Fruit fly (Drosophila melanogaster) whole organism, embryonic: ENCODE results near the gene Ir94d.

ENCODE experiments used
- ATbp ChIP-seq: fragments of 200-800 bp; sonication (Bioruptor generic); optimal IDR thresholded peaks from 2 replicates; lab custom pipeline; 2017; ENCODE audit warnings: missing biosample characterization, mild to moderate bottlenecking, missing genetic modification characterization, missing genetic modification reagents
- B-H2 ChIP-seq: fragments of 200-800 bp; sonication (Bioruptor generic); optimal IDR thresholded peaks from 2 replicates; lab custom pipeline; 2018; ENCODE audit warnings: missing biosample characterization, mild to moderate bottlenecking, missing genetic modification characterization
- CG12391 ChIP-seq: fragments of 200-800 bp; sonication (Bioruptor generic); optimal IDR thresholded peaks from 3 replicates; lab custom pipeline; 2018; ENCODE audit warnings: missing biosample characterization, mild to moderate bottlenecking, missing genetic modification characterization, moderate library complexity
- CG13775 ChIP-seq: fragments of 200-800 bp; sonication (Bioruptor generic); optimal IDR thresholded peaks from 3 replicates; lab custom pipeline; 2017; ENCODE audit warnings: missing biosample characterization, mild to moderate bottlenecking, missing genetic modification characterization
- CG14441 ChIP-seq: fragments of 200-800 bp; sonication (Bioruptor generic); IDR thresholded peaks from 2 replicates; pipeline ENCODE4 v1.3.6; 2022; ENCODE audit warnings: missing biosample characterization, missing genetic modification characterization
- CG1602 ChIP-seq: fragments of 200-800 bp; sonication (Bioruptor generic); optimal IDR thresholded peaks from 3 replicates; lab custom pipeline; 2016; ENCODE audit warnings: missing biosample characterization, missing genetic modification characterization
- CG16863 ChIP-seq: fragments of 200-800 bp; sonication (Bioruptor generic); optimal IDR thresholded peaks from 3 replicates; lab custom pipeline; 2016; ENCODE audit warnings: missing biosample characterization, missing genetic modification characterization
- CG17328 ChIP-seq: fragments of 200-800 bp; sonication (Bioruptor generic); IDR thresholded peaks from 2 replicates; pipeline ENCODE4 v1.3.6; 2022; ENCODE audit warnings: missing biosample characterization, missing genetic modification characterization
- CG18476 ChIP-seq: fragments of 200-800 bp; sonication (Bioruptor generic); optimal IDR thresholded peaks from 2 replicates; lab custom pipeline; 2016; ENCODE audit warnings: missing biosample characterization, mild to moderate bottlenecking, missing genetic modification characterization
- CG2129 ChIP-seq: fragments of 200-800 bp; sonication (Bioruptor generic); IDR thresholded peaks from 2 replicates; pipeline ENCODE4 v1.3.6; 2022; ENCODE audit warnings: missing biosample characterization, missing genetic modification characterization; ENCODE audit not compliant: partially characterized antibody
- CG4820 ChIP-seq: fragments of 200-800 bp; sonication (Bioruptor generic); optimal IDR thresholded peaks from 3 replicates; lab custom pipeline; 2016; ENCODE audit warnings: missing biosample characterization, missing genetic modification characterization
- CG6254 ChIP-seq: fragments of 200-800 bp; sonication (Bioruptor generic); optimal IDR thresholded peaks from 3 replicates; lab custom pipeline; 2017; ENCODE audit warnings: mild to moderate bottlenecking, missing biosample characterization, missing genetic modification reagents, missing genetic modification characterization
- CG7745 ChIP-seq: fragments of 200-800 bp; sonication (Bioruptor generic); optimal IDR thresholded peaks from 2 replicates; lab custom pipeline; 2018; ENCODE audit warnings: missing biosample characterization, mild to moderate bottlenecking, missing genetic modification characterization, moderate library complexity
- CkIIα-i1 ChIP-seq: fragments of 200-800 bp; sonication (Bioruptor generic); IDR thresholded peaks from 2 replicates; pipeline ENCODE4 v1.3.6; 2022; ENCODE audit warnings: missing biosample characterization, missing genetic modification characterization
- Dad ChIP-seq: fragments of 200-800 bp; sonication (Bioruptor generic); optimal IDR thresholded peaks from 3 replicates; lab custom pipeline; 2016; ENCODE audit warnings: missing biosample characterization, missing genetic modification characterization
- Ets97D ChIP-seq: fragments of 200-800 bp; sonication (Bioruptor generic); optimal IDR thresholded peaks from 3 replicates; lab custom pipeline; 2016; ENCODE audit warnings: missing biosample characterization, missing genetic modification characterization
- Gug ChIP-seq: fragments of 200-800 bp; sonication (Bioruptor generic); IDR thresholded peaks from 4 replicates; pipeline ENCODE4 v1.3.6; 2022; ENCODE audit warnings: missing biosample characterization, missing genetic modification characterization
- HHEX ChIP-seq: fragments of 200-800 bp; sonication (Bioruptor generic); optimal IDR thresholded peaks from 3 replicates; lab custom pipeline; 2017; ENCODE audit warnings: missing biosample characterization, mild to moderate bottlenecking, missing genetic modification characterization, missing genetic modification reagents
- HmgD ChIP-seq: fragments of 200-800 bp; sonication (Bioruptor generic); optimal IDR thresholded peaks from 3 replicates; lab custom pipeline; 2016; ENCODE audit warnings: missing biosample characterization, missing genetic modification characterization
- Hmr ChIP-seq: fragments of 200-800 bp; sonication (Bioruptor generic); optimal IDR thresholded peaks from 3 replicates; lab custom pipeline; 2017; ENCODE audit warnings: mild to moderate bottlenecking, missing biosample characterization, missing genetic modification reagents, missing genetic modification characterization
- Hr78 ChIP-seq, 2 experiments: fragments of 200-800 bp in 1 of 2; fragments of >200 bp in 1 of 2; sonication (Bioruptor generic) in 1 of 2; optimal IDR thresholded peaks; 2 replicates each; lab custom pipeline; 2017 to 2019; ENCODE audit warnings: missing biosample characterization in 2 of 2, missing genetic modification characterization in 2 of 2, mild to moderate bottlenecking in 1 of 2, moderate library complexity in 1 of 2
- MTF-1 ChIP-seq: fragments of 200-800 bp; sonication (Bioruptor generic); optimal IDR thresholded peaks from 2 replicates; lab custom pipeline; 2018; ENCODE audit warnings: missing biosample characterization, mild to moderate bottlenecking, missing genetic modification characterization, borderline replicate concordance
- Meics ChIP-seq: fragments of 200-800 bp; sonication (Bioruptor generic); optimal IDR thresholded peaks from 2 replicates; lab custom pipeline; 2017; ENCODE audit warnings: missing biosample characterization, mild to moderate bottlenecking, missing genetic modification characterization
- Sox102F ChIP-seq: fragments of 200-800 bp; sonication (Bioruptor generic); optimal IDR thresholded peaks from 2 replicates; lab custom pipeline; 2018; ENCODE audit warnings: missing biosample characterization, mild to moderate bottlenecking, missing genetic modification characterization, moderate library complexity
- Usf ChIP-seq: fragments of 200-800 bp; sonication (Bioruptor generic); optimal IDR thresholded peaks from 2 replicates; lab custom pipeline; 2017; ENCODE audit warnings: missing genotype, missing biosample characterization, missing genetic modification characterization
- az2 ChIP-seq: fragments of 200-800 bp; sonication (Bioruptor generic); optimal IDR thresholded peaks from 3 replicates; lab custom pipeline; 2016; ENCODE audit warnings: missing biosample characterization, missing genetic modification characterization
- cato ChIP-seq: fragments of 200-800 bp; sonication (Bioruptor generic); optimal IDR thresholded peaks from 2 replicates; lab custom pipeline; 2016; ENCODE audit warnings: missing biosample characterization, missing genetic modification characterization, borderline replicate concordance
- da ChIP-seq: fragments of 200-800 bp; sonication (Bioruptor generic); optimal IDR thresholded peaks from 2 replicates; lab custom pipeline; 2016; ENCODE audit warnings: missing biosample characterization, missing genetic modification characterization
- eve ChIP-seq, 2 experiments: fragments of >200 bp; optimal IDR thresholded peaks; 2 replicates each; lab custom pipeline; 2017; ENCODE audit warnings: missing biosample characterization in 2 of 2, missing genetic modification characterization in 2 of 2
- fd3F ChIP-seq: fragments of 200-800 bp; sonication (Bioruptor generic); optimal IDR thresholded peaks from 2 replicates; lab custom pipeline; 2018; ENCODE audit warnings: missing biosample characterization, mild to moderate bottlenecking, missing genetic modification characterization, moderate library complexity
- fu2 ChIP-seq: fragments of 200-800 bp; sonication (Bioruptor generic); optimal IDR thresholded peaks from 2 replicates; lab custom pipeline; 2016; ENCODE audit warnings: missing biosample characterization, missing genetic modification characterization
- grau ChIP-seq: fragments of 200-800 bp; optimal IDR thresholded peaks from 3 replicates; lab custom pipeline; 2019; ENCODE audit warnings: missing biosample characterization, mild to moderate bottlenecking, missing genetic modification characterization, moderate library complexity
- hkb ChIP-seq, 2 experiments: fragments of 200-800 bp in 1 of 2; fragments of >200 bp in 1 of 2; sonication (Bioruptor generic) in 1 of 2; IDR thresholded peaks in 1 of 2; optimal IDR thresholded peaks in 1 of 2; 2 replicates each; pipeline versions ENCODE4 v1.3.6 to Lab custom; 2017 to 2022; ENCODE audit warnings: missing biosample characterization in 1 of 2, missing genetic modification characterization in 1 of 2
- insv ChIP-seq, 2 experiments: fragments of 200-800 bp; sonication (Bioruptor generic); optimal IDR thresholded peaks; 3 replicates each; lab custom pipeline; 2016 to 2018; ENCODE audit warnings: missing biosample characterization in 2 of 2, missing genetic modification characterization in 2 of 2
- jumu ChIP-seq: fragments of 200-800 bp; sonication (Bioruptor generic); optimal IDR thresholded peaks from 3 replicates; lab custom pipeline; 2016; ENCODE audit warnings: missing biosample characterization, missing genetic modification characterization
- lbe ChIP-seq: fragments of 200-800 bp; sonication (Bioruptor generic); optimal IDR thresholded peaks from 2 replicates; lab custom pipeline; 2016; ENCODE audit warnings: missing biosample characterization, mild to moderate bottlenecking, missing genetic modification characterization
- lov ChIP-seq, 2 experiments: fragments of 200-800 bp in 1 of 2; fragments of >200 bp in 1 of 2; sonication (Bioruptor generic) in 1 of 2; IDR thresholded peaks in 1 of 2; optimal IDR thresholded peaks in 1 of 2; 2 replicates in 1 of 2; 3 replicates in 1 of 2; pipeline versions ENCODE4 v1.3.6 to Lab custom; 2017 to 2022; ENCODE audit warnings: missing biosample characterization in 1 of 2, missing genetic modification characterization in 1 of 2
- luna ChIP-seq: fragments of 200-800 bp; sonication (Bioruptor generic); optimal IDR thresholded peaks from 2 replicates; lab custom pipeline; 2016; ENCODE audit warnings: missing biosample characterization, missing genetic modification characterization
- prd ChIP-seq, 3 experiments: fragments of >200 bp in 2 of 3; fragments of 200-800 bp in 1 of 3; sonication (Bioruptor generic) in 1 of 3; optimal IDR thresholded peaks in 2 of 3; IDR thresholded peaks in 1 of 3; 2 replicates in 2 of 3; 3 replicates in 1 of 3; pipeline versions ENCODE4 v1.3.6 to Lab custom; 2017 to 2022; ENCODE audit warnings: missing biosample characterization in 1 of 3, missing genetic modification characterization in 1 of 3
- row ChIP-seq: fragments of 200-800 bp; sonication (Bioruptor generic); IDR thresholded peaks from 3 replicates; pipeline ENCODE4 v1.3.6; 2022; ENCODE audit warnings: missing biosample characterization, missing genetic modification characterization
- sd ChIP-seq: fragments of 200-800 bp; sonication (Bioruptor generic); optimal IDR thresholded peaks from 3 replicates; lab custom pipeline; 2018; ENCODE audit warnings: missing biosample characterization, mild to moderate bottlenecking, missing genetic modification characterization, moderate library complexity
- tx ChIP-seq: fragments of 200-800 bp; sonication (Bioruptor generic); optimal IDR thresholded peaks from 2 replicates; lab custom pipeline; 2016; ENCODE audit warnings: missing biosample characterization, missing genetic modification characterization
- wdn ChIP-seq: fragments of 200-800 bp; sonication (Bioruptor generic); IDR thresholded peaks from 2 replicates; pipeline ENCODE4 v1.3.6; 2022; ENCODE audit warnings: missing biosample characterization, missing genetic modification characterization

Gene Ir94d

DNA sequence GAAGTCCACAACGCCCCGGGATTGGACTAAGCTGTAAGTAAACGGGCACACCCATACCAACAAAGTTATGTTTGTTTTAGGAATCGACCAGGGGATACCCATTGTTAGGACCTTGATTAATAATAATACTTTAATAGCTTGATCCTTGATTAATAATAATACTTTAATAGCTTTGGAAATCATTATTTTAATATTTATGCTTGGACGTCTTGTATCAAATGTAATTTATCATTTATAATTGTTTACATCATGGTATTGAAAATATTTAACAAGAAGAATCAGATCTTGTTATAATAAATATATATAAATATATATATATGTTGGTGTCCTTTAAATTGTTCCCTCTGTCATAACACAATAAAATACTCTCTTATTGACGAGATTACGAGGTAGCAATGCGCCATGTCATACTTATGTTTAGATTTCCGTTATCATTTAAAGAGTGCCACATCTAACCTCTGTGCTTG, 45.7 kb upstream of the Ir94d start (continued):
- no peak for TF ChIP-seq lov (optimal IDR thresholded peaks at IDR 0.05; lab: Kevin White, UChicago)
- TF ChIP-seq lov (GFP tag; IDR thresholded peaks at IDR 0.05; lab: Robert Waterston, UW) = peak; percentile 28; the same call in 1 of the 3 replicates
- TF ChIP-seq CkIIα-i1 (GFP tag; lab: Robert Waterston, UW) = no peak
- TF ChIP-seq jumu = no peak
- peak; percentile 74 for TF ChIP-seq Usf (GFP tag; lab: Kevin White, UChicago)
- TF ChIP-seq Hmr (GFP tag; lab: Kevin White, UChicago) = peak; percentile 84
- TF ChIP-seq MTF-1 (GFP tag; lab: Kevin White, UChicago) = peak; percentile 31
- no peak for TF ChIP-seq Gug
- TF ChIP-seq insv (GFP tag; optimal IDR thresholded peaks at IDR 0.05; lab: Kevin White, UChicago) = peak in 1 of 2 experiments; percentile 46
- no peak for TF ChIP-seq fu2
- TF ChIP-seq wdn = peak; percentile 56; the same call in 1 of the 2 replicates
- TF ChIP-seq row (GFP tag; lab: Robert Waterston, UW) = peak; percentile 89
- no peak for TF ChIP-seq lbe
- peak; percentile 74 for TF ChIP-seq CG14441 (GFP tag; lab: Robert Waterston, UW)
- no peak for TF ChIP-seq CG2129 (GFP tag; lab: Robert Waterston, UW)
- TF ChIP-seq da (GFP tag; lab: Kevin White, UChicago) = no peak
- TF ChIP-seq CG13775 (GFP tag; lab: Kevin White, UChicago) = peak; percentile 82
- TF ChIP-seq B-H2 (GFP tag; lab: Kevin White, UChicago) = peak; percentile 72
- TF ChIP-seq CG6254 = peak; percentile 35
- peak; percentile 95 for TF ChIP-seq grau (tag; lab: Kevin White, UChicago)
- peak; percentile 68 for TF ChIP-seq cato
- peak; percentile 92 for TF ChIP-seq fd3F (GFP tag; lab: Kevin White, UChicago)
- peak; percentile 74; the same call in 1 of the 2 replicates for TF ChIP-seq CG17328 (GFP tag; lab: Robert Waterston, UW)
- no peak for TF ChIP-seq eve (GFP tag; optimal IDR thresholded peaks at IDR 0.05; lab: Kevin White, UChicago)
- no peak for TF ChIP-seq prd (optimal IDR thresholded peaks at IDR 0.05; lab: Kevin White, UChicago)
- peak; percentile 75 for TF ChIP-seq prd (GFP tag; IDR thresholded peaks at IDR 0.05; lab: Robert Waterston, UW)
- peak; percentile 83 for TF ChIP-seq sd (tag; lab: Kevin White, UChicago)
- TF ChIP-seq ATbp (GFP tag; lab: Kevin White, UChicago) = peak; percentile 76
- peak; percentile 83 for TF ChIP-seq az2 (GFP tag; lab: Kevin White, UChicago)
- TF ChIP-seq Hr78 (GFP tag; optimal IDR thresholded peaks at IDR 0.05; lab: Kevin White, UChicago) = peak in 1 of 2 experiments; percentile 63
- TF ChIP-seq CG18476 (GFP tag; lab: Kevin White, UChicago) = peak; percentile 34
- no peak for TF ChIP-seq HmgD (GFP tag; lab: Kevin White, UChicago)
- TF ChIP-seq tx (GFP tag; lab: Kevin White, UChicago) = no peak
- no peak for TF ChIP-seq Ets97D
- peak; percentile 95 for TF ChIP-seq Sox102F (GFP tag; lab: Kevin White, UChicago)
- no peak for TF ChIP-seq CG7745
- no peak for TF ChIP-seq hkb (optimal IDR thresholded peaks at IDR 0.05; lab: Kevin White, UChicago)
- peak; percentile 84 for TF ChIP-seq hkb (GFP tag; IDR thresholded peaks at IDR 0.05; lab: Robert Waterston, UW)
- no peak for TF ChIP-seq luna (GFP tag; lab: Kevin White, UChicago)
- no peak for TF ChIP-seq Dad (GFP tag; lab: Kevin White, UChicago)
- peak; percentile 69 for TF ChIP-seq Meics (GFP tag; lab: Kevin White, UChicago)
- TF ChIP-seq CG16863 = no peak
- peak; percentile 71 for TF ChIP-seq HHEX (GFP tag; lab: Kevin White, UChicago)
- TF ChIP-seq CG12391 (tag; lab: Kevin White, UChicago) = peak; percentile 96
- peak; percentile 78 for TF ChIP-seq CG1602 (GFP tag; lab: Kevin White, UChicago)
- TF ChIP-seq CG4820 (GFP tag; lab: Kevin White, UChicago) = peak; percentile 51
